Worm (Caenorhabditis elegans) whole organism, L3 larva: ENCODE data around the gene srxa-2.

ENCODE experiments used
- ceh-9 ChIP-seq: sonication (generic microtip); optimal IDR thresholded peaks from 2 replicates; lab custom pipeline; 2018; ENCODE audit warnings: missing biosample characterization, missing genetic modification characterization
- egl-5 ChIP-seq: fragments of 150-350 bp; optimal IDR thresholded peaks from 2 replicates; lab custom pipeline; 2017; ENCODE audit warnings: missing biosample characterization, missing genetic modification reagents, missing genetic modification characterization, inconsistent platforms
- elt-1 ChIP-seq: fragments of 150-350 bp; optimal IDR thresholded peaks from 2 replicates; lab custom pipeline; 2014; ENCODE audit warnings: missing biosample characterization, missing genetic modification characterization
- sea-2 ChIP-seq: fragments of 150-350 bp; sonication (generic microtip); optimal IDR thresholded peaks from 4 replicates; lab custom pipeline; 2014; ENCODE audit warnings: missing biosample characterization, missing genetic modification reagents, missing genetic modification characterization

- no peak for TF ChIP-seq elt-1 (tag; lab: Kevin White, UChicago)
- no peak for TF ChIP-seq sea-2 (GFP tag; lab: Kevin White, UChicago)
- no peak for TF ChIP-seq egl-5
- TF ChIP-seq ceh-9 (tag; lab: Kevin White, UChicago) = no peak
Measured at ce11 chrIV:9403761-9404420, 19.3 kb upstream of the srxa-2 start.
